Worm (Caenorhabditis elegans) whole organism, midembryonic: ENCODE measurements around the gene egrh-3.

ENCODE experiments used
- cog-1 ChIP-seq: sonication (generic microtip); optimal IDR thresholded peaks from 2 replicates; lab custom pipeline; 2016; ENCODE audit warnings: missing genetic modification characterization, missing compliant biosample characterization
- flt-1 ChIP-seq: fragments of 200-800 bp; sonication (Bioruptor generic); IDR thresholded peaks from 2 replicates; pipeline ENCODE4 v1.3.6; 2022; ENCODE audit warnings: missing genetic modification characterization, missing compliant biosample characterization
- klf-2 ChIP-seq: fragments of 200-800 bp; sonication (Bioruptor generic); conservative IDR thresholded peaks from 2 replicates; pipeline ENCODE4 v1.3.6; 2022; ENCODE audit warnings: missing genetic modification reagents, missing genetic modification characterization, missing compliant biosample characterization
- med-1 ChIP-seq: sonication (generic microtip); optimal IDR thresholded peaks from 2 replicates; lab custom pipeline; 2017; ENCODE audit warnings: missing genetic modification characterization, mild to moderate bottlenecking, missing compliant biosample characterization, antibody characterized with exemption, missing genetic modification reagents; ENCODE audit not compliant: insufficient read depth
- ref-1 ChIP-seq: fragments of 200-800 bp; sonication (Bioruptor generic); conservative IDR thresholded peaks from 2 replicates; pipeline ENCODE4 v1.3.6; 2022; ENCODE audit warnings: missing genetic modification reagents, missing genetic modification characterization, missing compliant biosample characterization
- tab-1 ChIP-seq: fragments of 200-800 bp; sonication (Bioruptor generic); IDR thresholded peaks from 2 replicates; pipeline ENCODE4 v1.3.6; 2022; ENCODE audit warnings: missing genetic modification characterization, missing compliant biosample characterization
- ztf-23 ChIP-seq: fragments of 200-800 bp; sonication (Bioruptor generic); IDR thresholded peaks from 2 replicates; pipeline ENCODE4 v1.3.6; 2022; ENCODE audit warnings: missing genetic modification reagents, missing genetic modification characterization, missing compliant biosample characterization
- ztf-29 ChIP-seq: fragments of 200-800 bp; sonication (Bioruptor generic); IDR thresholded peaks from 2 replicates; pipeline ENCODE4 v1.3.6; 2022; ENCODE audit warnings: missing genetic modification reagents, missing genetic modification characterization, missing compliant biosample characterization

DNA sequence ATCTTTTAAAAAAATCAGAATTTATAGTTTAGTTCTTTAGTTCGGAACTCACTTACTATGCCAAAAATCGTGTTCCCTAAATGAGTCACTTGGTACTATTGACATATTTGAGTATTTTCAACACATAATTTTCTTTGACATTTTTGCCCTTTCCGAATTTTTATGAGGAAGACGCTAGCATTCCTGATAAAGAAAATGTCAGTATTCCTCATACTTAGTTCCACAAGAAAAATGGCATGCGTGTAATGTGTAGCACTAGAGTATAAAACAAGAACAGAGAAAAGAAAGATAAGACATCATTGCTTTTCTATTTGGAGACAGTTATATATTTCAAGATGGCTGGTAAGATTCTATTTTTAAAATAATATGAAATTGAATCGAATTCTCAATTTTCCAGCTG is 41.4 kb upstream of the egrh-3 start, which contains the start of gene Y94H6A.2:
- TF ChIP-seq tab-1 (no peak), cog-1 (no peak), ztf-23 (GFP tag; lab: Robert Waterston, UW) (no peak), klf-2 (GFP tag; lab: Robert Waterston, UW) (no peak), flt-1 (GFP tag; lab: Robert Waterston, UW) (no peak), ref-1 (no peak), med-1 (GFP tag; lab: Kevin White, UChicago) (no peak), ztf-29 (no peak)
